Fruit fly (Drosophila melanogaster) whole organism, pupa: ENCODE measurements around the gene wwk.

ENCODE experiments used
- CG12605 ChIP-seq: fragments of 200-800 bp; sonication (Bioruptor generic); IDR thresholded peaks from 2 replicates; pipeline ENCODE4 v1.3.6; 2022; ENCODE audit warnings: missing biosample characterization, missing genetic modification characterization
- CG32121 ChIP-seq: fragments of 200-800 bp; sonication (Bioruptor generic); IDR thresholded peaks from 2 replicates; pipeline ENCODE4 v1.3.6; 2022; ENCODE audit warnings: missing biosample characterization, missing genetic modification characterization
- CG4496 ChIP-seq: fragments of 200-800 bp; sonication (Bioruptor generic); IDR thresholded peaks from 3 replicates; pipeline ENCODE4 v1.3.6; 2022; ENCODE audit warnings: missing biosample characterization, missing genetic modification characterization
- CG8159 ChIP-seq: fragments of 200-800 bp; sonication (Bioruptor generic); optimal IDR thresholded peaks from 3 replicates; lab custom pipeline; 2018; ENCODE audit warnings: missing biosample characterization, mild to moderate bottlenecking, missing genetic modification characterization, moderate library complexity
- Pif1B ChIP-seq: fragments of 200-800 bp; sonication (Bioruptor generic); optimal IDR thresholded peaks from 3 replicates; lab custom pipeline; 2016; ENCODE audit warnings: missing biosample characterization, missing genetic modification characterization
- Snoo ChIP-seq: fragments of 200-800 bp; sonication (Bioruptor generic); optimal IDR thresholded peaks from 3 replicates; lab custom pipeline; 2017; ENCODE audit warnings: missing biosample characterization, mild to moderate bottlenecking, missing genetic modification characterization, inconsistent platforms

- TF ChIP-seq CG8159 (tag; lab: Kevin White, UChicago) (no peak), Pif1B (GFP tag; lab: Kevin White, UChicago) (no peak), Snoo (tag; lab: Kevin White, UChicago) (no peak), CG32121 (GFP tag; lab: Robert Waterston, UW) (no peak), CG12605 (GFP tag; lab: Robert Waterston, UW) (no peak), CG4496 (GFP tag; lab: Robert Waterston, UW) (no peak)
These were observed 32.7 kb downstream of the wwk start for dm6 chr2L:15107238-15107637.
